Worm (Caenorhabditis elegans): Measurements from ENCODE around the gene nhr-3.

- TF ChIP-seq aly-2 (tag; optimal IDR thresholded peaks at IDR 0.05) = no peak
- TF ChIP-seq fkh-10 (GFP tag; optimal IDR thresholded peaks at IDR 0.05) = no peak
- TF ChIP-seq nhr-20 (tag; optimal IDR thresholded peaks at IDR 0.05) = no peak
- TF ChIP-seq egl-13 (tag; optimal IDR thresholded peaks at IDR 0.05) = no peak
- TF ChIP-seq zag-1 (tag; optimal IDR thresholded peaks at IDR 0.05) = no peak
- TF ChIP-seq lin-13 (GFP tag; optimal IDR thresholded peaks at IDR 0.05) = no peak
- TF ChIP-seq lin-39 (tag; optimal IDR thresholded peaks at IDR 0.05) = no peak
- TF ChIP-seq pax-3 (tag; optimal IDR thresholded peaks at IDR 0.05) = no peak
- TF ChIP-seq ceh-82 (tag; optimal IDR thresholded peaks at IDR 0.05) = no peak
- no peak for TF ChIP-seq ztf-4 (tag; optimal IDR thresholded peaks at IDR 0.05)
- no peak for TF ChIP-seq nhr-11 (tag; optimal IDR thresholded peaks at IDR 0.05)
Observed at ce11 chrX:14563818-14564217, 5.5 kb downstream of the nhr-3 start.
